Worm (Caenorhabditis elegans) whole organism, L4/young adult: Measurements from ENCODE around the gene C13G5.2.

Experiments used
- W03F9.2 ChIP-seq: fragments of 150-350 bp; optimal IDR thresholded peaks from 2 replicates; lab custom pipeline; 2014; ENCODE audit warnings: missing biosample characterization, missing genetic modification characterization
- him-1 ChIP-seq: sonication (generic microtip); optimal IDR thresholded peaks from 2 replicates; lab custom pipeline; 2016; ENCODE audit warnings: missing genotype, missing genetic modification reagents, missing genetic modification characterization, missing compliant biosample characterization

DNA sequence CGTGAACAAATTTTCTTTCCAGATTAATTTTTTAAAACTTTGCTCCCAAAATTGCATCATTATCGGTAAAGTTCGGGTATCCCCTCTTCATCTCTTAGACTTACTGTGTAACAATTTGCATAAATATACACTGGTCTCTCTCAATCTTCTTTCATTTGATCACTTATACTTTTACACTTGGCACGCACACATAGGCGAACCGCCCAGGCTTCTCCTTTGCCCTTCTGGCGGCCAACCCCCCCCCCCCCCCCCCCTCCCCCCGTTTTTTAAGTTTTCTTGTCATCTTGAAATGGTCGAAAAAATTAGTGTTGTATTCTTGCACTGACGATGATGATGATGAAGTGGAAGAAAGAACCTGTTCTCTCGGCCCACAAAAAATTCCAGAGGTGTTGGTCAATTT lies 48.0 kb downstream of the C13G5.2 start:
- TF ChIP-seq W03F9.2 (tag; lab: Kevin White, UChicago) (no peak), him-1 (tag; lab: Kevin White, UChicago) (no peak)
